Fruit fly (Drosophila melanogaster) whole organism: ENCODE results near the gene Bre1.

Experiments
- CG8478 ChIP-seq: fragments of >200 bp; optimal IDR thresholded peaks from 2 replicates; lab custom pipeline; 2018; ENCODE audit warnings: inconsistent platforms
- Dll ChIP-seq: fragments of >200 bp; optimal IDR thresholded peaks from 2 replicates; lab custom pipeline; 2017
- EcR ChIP-seq, 2 experiments: fragments of >200 bp; optimal IDR thresholded peaks; 2 replicates each; lab custom pipeline; 2017; ENCODE audit warnings: missing biosample characterization in 2 of 2, missing genetic modification characterization in 2 of 2, missing genetic modification reagents in 2 of 2
- pan ChIP-seq: fragments of >200 bp; optimal IDR thresholded peaks from 2 replicates; lab custom pipeline; 2017
- psq ChIP-seq: fragments of >200 bp; optimal IDR thresholded peaks from 2 replicates; lab custom pipeline; 2017

dm6 chr3L:5838295-5838694, 44.3 kb upstream of the Bre1 start:
- no peak for TF ChIP-seq CG8478 (lab: Kevin White, UChicago)
- TF ChIP-seq psq (lab: Kevin White, UChicago), result no peak
- TF ChIP-seq EcR (GFP tag; optimal IDR thresholded peaks at IDR 0.05; lab: Kevin White, UChicago), result no peak
- TF ChIP-seq pan (lab: Kevin White, UChicago), result no peak
- no peak for TF ChIP-seq Dll (lab: Kevin White, UChicago)
